Worm (Caenorhabditis elegans): ENCODE results near the gene C06H2.7.

ce11 chrV:11147780-11148144, 3.2 kb upstream of the C06H2.7 start:
- no peak for TF ChIP-seq dao-5 (tag; optimal IDR thresholded peaks at IDR 0.05)
- TF ChIP-seq him-1 (tag; optimal IDR thresholded peaks at IDR 0.05), result no peak

All from whole organism, L4/young adult.